Comparison of ENCODE assay signal across 1 fruit fly cellular context in genomic region chr3L:1971103-1971742, dm6.
TF ChIP-seq lines count a peak whose summit lies in the region.

TSS of gene CG11815 (minus strand) at chr3L:1971200.
TSS of gene acs (plus strand) at chr3L:1971638.

TF ChIP-seq in whole organism, embryonic, 481 proteins besides CTCF, POLR2A, EP300 and RAD21 (continued from another document):
- TF ChIP-seq lov (optimal IDR thresholded peaks at IDR 0.05; lab: Kevin White, UChicago): no peak
- TF ChIP-seq lov (GFP tag; IDR thresholded peaks at IDR 0.05; lab: Robert Waterston, UW): no peak
- TF ChIP-seq otp (GFP tag; IDR thresholded peaks at IDR 0.05; lab: Robert Waterston, UW): no peak
- no peak for TF ChIP-seq CG9727 (GFP tag; optimal IDR thresholded peaks at IDR 0.05; lab: Kevin White, UChicago)
- TF ChIP-seq Bteb2 (GFP tag; optimal IDR thresholded peaks at IDR 0.05; lab: Kevin White, UChicago): no peak
- peak; percentile 19 for TF ChIP-seq Myb (GFP tag; optimal IDR thresholded peaks at IDR 0.05; lab: Kevin White, UChicago)
- peak; percentile 36; the same call in 1 of the 3 replicates for TF ChIP-seq knrl (GFP tag; IDR thresholded peaks at IDR 0.05; lab: Robert Waterston, UW; ENCODE audit: partially characterized antibody)
- TF ChIP-seq sens-2 (GFP tag; IDR thresholded peaks at IDR 0.05; lab: Robert Waterston, UW): no peak
- peak; percentile 79 for TF ChIP-seq CG5180 (GFP tag; optimal IDR thresholded peaks at IDR 0.05; lab: Kevin White, UChicago)
- no peak for TF ChIP-seq CG9437 (GFP tag; optimal IDR thresholded peaks at IDR 0.05; lab: Kevin White, UChicago)
- TF ChIP-seq E2f1 (GFP tag; IDR thresholded peaks at IDR 0.05; lab: Robert Waterston, UW): no peak
- TF ChIP-seq Kr (GFP tag; optimal IDR thresholded peaks at IDR 0.05; lab: Kevin White, UChicago): no peak
- TF ChIP-seq H2.0 (GFP tag; IDR thresholded peaks at IDR 0.05; lab: Robert Waterston, UW): no peak
- no peak for TF ChIP-seq Vsx1 (GFP tag; optimal IDR thresholded peaks at IDR 0.05; lab: Kevin White, UChicago)
- no peak for TF ChIP-seq HmgD (GFP tag; optimal IDR thresholded peaks at IDR 0.05; lab: Kevin White, UChicago)
- TF ChIP-seq bbx (GFP tag; IDR thresholded peaks at IDR 0.05; lab: Robert Waterston, UW; ENCODE audit: partially characterized antibody): peak; percentile 33; the same call in 1 of the 2 replicates
- TF ChIP-seq CG10565 (GFP tag; optimal IDR thresholded peaks at IDR 0.05; lab: Kevin White, UChicago): no peak
- TF ChIP-seq lab (GFP tag; optimal IDR thresholded peaks at IDR 0.05; lab: Kevin White, UChicago): no peak
- no peak for TF ChIP-seq Hr39 (optimal IDR thresholded peaks at IDR 0.05; lab: Kevin White, UChicago)
- 0 out of 3 replicates have a peak, but pooled peaks have one; percentile 23 for TF ChIP-seq CG16813 (GFP tag; IDR thresholded peaks at IDR 0.05; lab: Robert Waterston, UW; ENCODE audit: partially characterized antibody)
- TF ChIP-seq hb (GFP tag; IDR thresholded peaks at IDR 0.05; lab: Robert Waterston, UW; ENCODE audit: partially characterized antibody): no peak
- no peak for TF ChIP-seq CG1602 (GFP tag; optimal IDR thresholded peaks at IDR 0.05; lab: Kevin White, UChicago)
- no peak for TF ChIP-seq CG14441 (GFP tag; IDR thresholded peaks at IDR 0.05; lab: Robert Waterston, UW)
- TF ChIP-seq Gsc (GFP tag; IDR thresholded peaks at IDR 0.05; lab: Robert Waterston, UW): no peak
- TF ChIP-seq Six4 (GFP tag; optimal IDR thresholded peaks at IDR 0.05; lab: Kevin White, UChicago): no peak
- TF ChIP-seq CG3065 (GFP tag; optimal IDR thresholded peaks at IDR 0.05; lab: Kevin White, UChicago): no peak
- TF ChIP-seq CG1024 (GFP tag; IDR thresholded peaks at IDR 0.05; lab: Robert Waterston, UW): no peak
- TF ChIP-seq Atf-2 (GFP tag; optimal IDR thresholded peaks at IDR 0.05; lab: Kevin White, UChicago): no peak
- TF ChIP-seq Ets65A (GFP tag; lab: Kevin White, UChicago): peak; percentile 41
- no peak for TF ChIP-seq her (GFP tag; optimal IDR thresholded peaks at IDR 0.05; lab: Kevin White, UChicago)
- TF ChIP-seq slp2 (GFP tag; optimal IDR thresholded peaks at IDR 0.05; lab: Kevin White, UChicago): no peak
- no peak for TF ChIP-seq CG33557 (GFP tag; optimal IDR thresholded peaks at IDR 0.05; lab: Kevin White, UChicago)
- no peak for TF ChIP-seq CG3407 (GFP tag; optimal IDR thresholded peaks at IDR 0.05; lab: Kevin White, UChicago)
- no peak for TF ChIP-seq dm (GFP tag; optimal IDR thresholded peaks at IDR 0.05; lab: Kevin White, UChicago)
- no peak for TF ChIP-seq B-H1 (GFP tag; IDR thresholded peaks at IDR 0.05; lab: Robert Waterston, UW)
- 0 out of 2 replicates have a peak, but pooled peaks have one; percentile 36 for TF ChIP-seq CG7372 (GFP tag; IDR thresholded peaks at IDR 0.05; lab: Robert Waterston, UW)
- no peak for TF ChIP-seq kay (GFP tag; optimal IDR thresholded peaks at IDR 0.05; lab: Kevin White, UChicago)
- no peak for TF ChIP-seq Ada2b (GFP tag; IDR thresholded peaks at IDR 0.05; lab: Robert Waterston, UW)
- TF ChIP-seq HLH4C (GFP tag; IDR thresholded peaks at IDR 0.05; lab: Robert Waterston, UW; ENCODE audit: partially characterized antibody): 0 out of 3 replicates have a peak, but pooled peaks have one; percentile 3
- no peak for TF ChIP-seq ERR (GFP tag; optimal IDR thresholded peaks at IDR 0.05; lab: Kevin White, UChicago)
- TF ChIP-seq Sox102F (GFP tag; optimal IDR thresholded peaks at IDR 0.05; lab: Kevin White, UChicago): no peak
- no peak for TF ChIP-seq bsh (GFP tag; optimal IDR thresholded peaks at IDR 0.05; lab: Kevin White, UChicago)
- TF ChIP-seq Sox100B (GFP tag; optimal IDR thresholded peaks at IDR 0.05; lab: Kevin White, UChicago): no peak
- TF ChIP-seq jing (GFP tag; optimal IDR thresholded peaks at IDR 0.05; lab: Kevin White, UChicago): no peak
- TF ChIP-seq unc-4 (GFP tag; IDR thresholded peaks at IDR 0.05; lab: Robert Waterston, UW; ENCODE audit: partially characterized antibody): no peak
- TF ChIP-seq MTF-1 (GFP tag; optimal IDR thresholded peaks at IDR 0.05; lab: Kevin White, UChicago; ENCODE audit: borderline replicate concordance): no peak
- no peak for TF ChIP-seq mld (GFP tag; IDR thresholded peaks at IDR 0.05; lab: Robert Waterston, UW; ENCODE audit: partially characterized antibody)
- peak; percentile 63 for TF ChIP-seq Med (GFP tag; lab: Kevin White, UChicago)
- TF ChIP-seq trh (GFP tag; optimal IDR thresholded peaks at IDR 0.05; lab: Kevin White, UChicago): no peak
- TF ChIP-seq CG6654 (GFP tag; optimal IDR thresholded peaks at IDR 0.05; lab: Kevin White, UChicago): no peak
- no peak for TF ChIP-seq CG31224 (GFP tag; IDR thresholded peaks at IDR 0.05; lab: Robert Waterston, UW)
- TF ChIP-seq ham (GFP tag; IDR thresholded peaks at IDR 0.05; lab: Robert Waterston, UW): no peak
- no peak for TF ChIP-seq lmd (GFP tag; IDR thresholded peaks at IDR 0.05; lab: Robert Waterston, UW)
- no peak for TF ChIP-seq cas (GFP tag; IDR thresholded peaks at IDR 0.05; lab: Robert Waterston, UW)
- no peak for TF ChIP-seq vvl (GFP tag; IDR thresholded peaks at IDR 0.05; lab: Robert Waterston, UW)
- TF ChIP-seq Opbp (GFP tag; IDR thresholded peaks at IDR 0.05; lab: Robert Waterston, UW; ENCODE audit: partially characterized antibody): no peak
- no peak for TF ChIP-seq emc (GFP tag; optimal IDR thresholded peaks at IDR 0.05; lab: Kevin White, UChicago)
- no peak for TF ChIP-seq Mes4 (GFP tag; optimal IDR thresholded peaks at IDR 0.05; lab: Kevin White, UChicago)
- TF ChIP-seq inv (GFP tag; IDR thresholded peaks at IDR 0.05; lab: Robert Waterston, UW; ENCODE audit: partially characterized antibody): no peak; the same call in 1 of the 2 replicates
- TF ChIP-seq HLH3B (GFP tag; IDR thresholded peaks at IDR 0.05; lab: Robert Waterston, UW): no peak
- TF ChIP-seq HmgZ (tag; optimal IDR thresholded peaks at IDR 0.05; lab: Kevin White, UChicago): peak; percentile 42
- TF ChIP-seq Nf-YB (GFP tag; optimal IDR thresholded peaks at IDR 0.05; lab: Kevin White, UChicago): no peak
- no peak for TF ChIP-seq CG6791 (GFP tag; IDR thresholded peaks at IDR 0.05; lab: Robert Waterston, UW; ENCODE audit: partially characterized antibody)
- no peak for TF ChIP-seq dati (GFP tag; IDR thresholded peaks at IDR 0.05; lab: Robert Waterston, UW)
- TF ChIP-seq disco-r (GFP tag; optimal IDR thresholded peaks at IDR 0.05; lab: Kevin White, UChicago): no peak
- TF ChIP-seq sima (GFP tag; optimal IDR thresholded peaks at IDR 0.05; lab: Kevin White, UChicago): no peak
- TF ChIP-seq CG7839 (tag; optimal IDR thresholded peaks at IDR 0.05; lab: Kevin White, UChicago): no peak
- TF ChIP-seq CG7963 (GFP tag; IDR thresholded peaks at IDR 0.05; lab: Robert Waterston, UW; ENCODE audit: partially characterized antibody): no peak
- TF ChIP-seq CG12769 (tag; optimal IDR thresholded peaks at IDR 0.05; lab: Kevin White, UChicago): peak; percentile 5
- no peak for TF ChIP-seq CG4707 (GFP tag; optimal IDR thresholded peaks at IDR 0.05; lab: Kevin White, UChicago)
- peak; percentile 81 for TF ChIP-seq Bgb (GFP tag; IDR thresholded peaks at IDR 0.05; lab: Robert Waterston, UW; ENCODE audit: partially characterized antibody)
- TF ChIP-seq CG18011 (GFP tag; optimal IDR thresholded peaks at IDR 0.05; lab: Kevin White, UChicago): no peak
- TF ChIP-seq Dbx (GFP tag; IDR thresholded peaks at IDR 0.05; lab: Robert Waterston, UW): 0 out of 3 replicates have a peak, but pooled peaks have one; percentile 1
- TF ChIP-seq Atf3 (GFP tag; optimal IDR thresholded peaks at IDR 0.05; lab: Kevin White, UChicago): no peak
- no peak for TF ChIP-seq CG13123 (GFP tag; optimal IDR thresholded peaks at IDR 0.05; lab: Kevin White, UChicago)
- no peak for TF ChIP-seq CG8290 (GFP tag; optimal IDR thresholded peaks at IDR 0.05; lab: Kevin White, UChicago)
- peak in 1 of 2 experiments; percentile 7 for TF ChIP-seq CG8290 (tag; optimal IDR thresholded peaks at IDR 0.05; lab: Kevin White, UChicago)
- no peak for TF ChIP-seq C15 (GFP tag; IDR thresholded peaks at IDR 0.05; lab: Robert Waterston, UW)
- no peak for TF ChIP-seq lilli (GFP tag; optimal IDR thresholded peaks at IDR 0.05; lab: Kevin White, UChicago)
- no peak for TF ChIP-seq oc (tag; optimal IDR thresholded peaks at IDR 0.05; lab: Kevin White, UChicago)
- no peak for TF ChIP-seq CG12744 (GFP tag; optimal IDR thresholded peaks at IDR 0.05; lab: Kevin White, UChicago)
- peak; percentile 39; the same call in 1 of the 2 replicates for TF ChIP-seq amos (GFP tag; IDR thresholded peaks at IDR 0.05; lab: Robert Waterston, UW; ENCODE audit: partially characterized antibody)
- TF ChIP-seq wor (GFP tag; IDR thresholded peaks at IDR 0.05; lab: Robert Waterston, UW): no peak
- TF ChIP-seq Lhr (GFP tag; optimal IDR thresholded peaks at IDR 0.05; lab: Kevin White, UChicago): no peak
- no peak for TF ChIP-seq bcd (GFP tag; optimal IDR thresholded peaks at IDR 0.05; lab: Kevin White, UChicago)
- TF ChIP-seq chinmo (GFP tag; IDR thresholded peaks at IDR 0.05; lab: Robert Waterston, UW; ENCODE audit: partially characterized antibody): peak; percentile 55; the same call in 1 of the 4 replicates
